Worm (Caenorhabditis elegans) whole organism, L4 larva: ENCODE results near the gene csa-1.

Experiments used
- D1046.2 ChIP-seq: fragments of 200-800 bp; sonication (Bioruptor generic); IDR thresholded peaks from 2 replicates; pipeline ENCODE4 v1.3.6; 2022; ENCODE audit warnings: missing genetic modification characterization, missing compliant biosample characterization
- F37D6.2 ChIP-seq: sonication (generic microtip); optimal IDR thresholded peaks from 2 replicates; lab custom pipeline; 2016; ENCODE audit warnings: mild to moderate bottlenecking, missing genetic modification characterization, missing compliant biosample characterization
- F49E8.2 ChIP-seq: sonication (generic microtip); optimal IDR thresholded peaks from 2 replicates; lab custom pipeline; 2016; ENCODE audit warnings: missing compliant biosample characterization, mild to moderate bottlenecking, missing genetic modification characterization, borderline replicate concordance
- T26A8.4 ChIP-seq: fragments of 200-800 bp; sonication (Bioruptor generic); IDR thresholded peaks from 2 replicates; pipeline ENCODE4 v1.3.6; 2022; ENCODE audit warnings: missing genetic modification characterization, missing compliant biosample characterization
- Y105C5A.15 ChIP-seq: fragments of 200-800 bp; sonication (Bioruptor generic); IDR thresholded peaks from 2 replicates; pipeline ENCODE4 v1.3.6; 2022; ENCODE audit warnings: missing genetic modification characterization, missing compliant biosample characterization
- Y48G9A.11 ChIP-seq: fragments of 200-800 bp; sonication (Bioruptor generic); IDR thresholded peaks from 2 replicates; pipeline ENCODE4 v1.3.6; 2022; ENCODE audit warnings: missing genetic modification reagents, missing genetic modification characterization, missing compliant biosample characterization
- Y75B8A.6 ChIP-seq: fragments of 200-800 bp; sonication (Bioruptor generic); IDR thresholded peaks from 2 replicates; pipeline ENCODE4 v1.3.6; 2022; ENCODE audit warnings: missing genetic modification reagents, missing genetic modification characterization, missing compliant biosample characterization
- aha-1 ChIP-seq: fragments of 150-350 bp; peaks from one replicate; lab custom pipeline; 2014; ENCODE audit warnings: missing biosample characterization, missing genetic modification characterization
- ama-1 ChIP-seq: fragments of 150-350 bp; optimal IDR thresholded peaks from 2 replicates; lab custom pipeline; 2014; ENCODE audit warnings: inconsistent platforms, mixed read lengths
- arid-1 ChIP-seq: fragments of 200-800 bp; sonication (Bioruptor generic); conservative IDR thresholded peaks from 2 replicates; pipeline ENCODE4 v1.3.6; 2022; ENCODE audit warnings: missing genetic modification reagents, missing genetic modification characterization, missing compliant biosample characterization
- attf-4 ChIP-seq: sonication (generic microtip); optimal IDR thresholded peaks from 3 replicates; lab custom pipeline; 2017; ENCODE audit warnings: missing biosample characterization, missing genetic modification characterization
- ceh-20 ChIP-seq: fragments of 200-800 bp; sonication (Bioruptor generic); IDR thresholded peaks from 2 replicates; pipeline ENCODE4 v1.3.6; 2022; ENCODE audit warnings: missing genetic modification reagents, missing genetic modification characterization, missing compliant biosample characterization
- ceh-62 ChIP-seq: sonication (generic microtip); optimal IDR thresholded peaks from 2 replicates; lab custom pipeline; 2017; ENCODE audit warnings: missing biosample characterization, missing genetic modification characterization
- ces-1 ChIP-seq: fragments of 150-350 bp; sonication (generic microtip); optimal IDR thresholded peaks from 4 replicates; lab custom pipeline; 2014; ENCODE audit warnings: missing biosample characterization, missing genetic modification reagents, missing genetic modification characterization
- cey-2 ChIP-seq: sonication (generic microtip); optimal IDR thresholded peaks from 3 replicates; lab custom pipeline; 2017; ENCODE audit warnings: missing genetic modification characterization, mild to moderate bottlenecking, missing compliant biosample characterization, antibody characterized with exemption, borderline replicate concordance; ENCODE audit not compliant: insufficient read depth
- daf-16 ChIP-seq, 3 experiments: sonication (generic microtip); optimal IDR thresholded peaks; 2 replicates each; lab custom pipeline; 2016 to 2017; ENCODE audit warnings: missing genetic modification characterization in 3 of 3, missing genetic modification reagents in 3 of 3, mild to moderate bottlenecking in 2 of 3, missing compliant biosample characterization in 2 of 3, missing biosample characterization in 1 of 3, moderate library complexity in 1 of 3
- daf-19 ChIP-seq: fragments of 200-800 bp; sonication (Bioruptor generic); conservative IDR thresholded peaks from 2 replicates; pipeline ENCODE4 v1.3.6; 2022; ENCODE audit warnings: missing genetic modification characterization, missing compliant biosample characterization
- daf-8 ChIP-seq: fragments of 200-800 bp; sonication (Bioruptor generic); IDR thresholded peaks from 2 replicates; pipeline ENCODE4 v1.3.6; 2022; ENCODE audit warnings: missing genetic modification characterization, missing compliant biosample characterization
- dpl-1 ChIP-seq: fragments of 150-350 bp; optimal IDR thresholded peaks from 2 replicates; lab custom pipeline; 2014; ENCODE audit warnings: missing biosample characterization, missing genetic modification reagents, missing genetic modification characterization
- duxl-1 ChIP-seq: sonication (generic microtip); optimal IDR thresholded peaks from 2 replicates; lab custom pipeline; 2016; ENCODE audit warnings: mild to moderate bottlenecking, missing genetic modification characterization, moderate library complexity, missing compliant biosample characterization; ENCODE audit not compliant: poor library complexity
- egl-27 ChIP-seq: sonication (generic microtip); optimal IDR thresholded peaks from 3 replicates; lab custom pipeline; 2017; ENCODE audit warnings: missing biosample characterization, missing genetic modification reagents, missing genetic modification characterization
- fos-1 ChIP-seq: fragments of 150-350 bp; optimal IDR thresholded peaks from 2 replicates; lab custom pipeline; 2014; ENCODE audit warnings: missing biosample characterization, missing genetic modification characterization
- gei-8 ChIP-seq: fragments of 200-800 bp; sonication (Bioruptor generic); optimal IDR thresholded peaks from 2 replicates; lab custom pipeline; 2018; ENCODE audit warnings: mild to moderate bottlenecking, missing genetic modification characterization, missing compliant biosample characterization
- hif-1 ChIP-seq, 2 experiments: sonication (generic microtip); optimal IDR thresholded peaks; 2 replicates each; lab custom pipeline; 2016 to 2017; ENCODE audit warnings: missing compliant biosample characterization in 2 of 2, missing genetic modification characterization in 2 of 2, missing genetic modification reagents in 2 of 2, missing genotype in 2 of 2, mild to moderate bottlenecking in 1 of 2
- hlh-11 ChIP-seq: fragments of 200-800 bp; sonication (Bioruptor generic); optimal IDR thresholded peaks from 2 replicates; lab custom pipeline; 2018; ENCODE audit warnings: mild to moderate bottlenecking, missing genetic modification characterization, missing compliant biosample characterization
- lin-13 ChIP-seq: fragments of 150-350 bp; optimal IDR thresholded peaks from 2 replicates; lab custom pipeline; 2014; ENCODE audit warnings: missing biosample characterization, missing genetic modification reagents, missing genetic modification characterization
- lir-3 ChIP-seq: sonication (generic microtip); optimal IDR thresholded peaks from 2 replicates; lab custom pipeline; 2016; ENCODE audit warnings: mild to moderate bottlenecking, missing genetic modification characterization, missing compliant biosample characterization
- madf-9 ChIP-seq: fragments of 200-800 bp; sonication (Bioruptor generic); conservative IDR thresholded peaks from 2 replicates; pipeline ENCODE4 v1.3.6; 2022; ENCODE audit warnings: missing genetic modification reagents, missing genetic modification characterization, missing compliant biosample characterization
- mdt-29 ChIP-seq: fragments of 200-800 bp; sonication (Bioruptor generic); IDR thresholded peaks from 2 replicates; pipeline ENCODE4 v1.3.6; 2022; ENCODE audit warnings: missing genetic modification reagents, missing genetic modification characterization, missing compliant biosample characterization
- mep-1 ChIP-seq: fragments of 150-350 bp; sonication (generic microtip); optimal IDR thresholded peaks from 3 replicates; lab custom pipeline; 2014; ENCODE audit warnings: missing biosample characterization, missing genetic modification characterization
- mes-2 ChIP-seq: sonication (generic microtip); optimal IDR thresholded peaks from 2 replicates; lab custom pipeline; 2016; ENCODE audit warnings: missing genotype, mild to moderate bottlenecking, missing genetic modification characterization, missing compliant biosample characterization; ENCODE audit not compliant: poor library complexity, severe bottlenecking
- nhr-102 ChIP-seq: sonication (generic microtip); optimal IDR thresholded peaks from 2 replicates; lab custom pipeline; 2016; ENCODE audit warnings: mild to moderate bottlenecking, missing genetic modification characterization, moderate library complexity, missing compliant biosample characterization
- nhr-111 ChIP-seq: fragments of 200-800 bp; sonication (Bioruptor generic); optimal IDR thresholded peaks from 2 replicates; lab custom pipeline; 2018; ENCODE audit warnings: mild to moderate bottlenecking, missing genetic modification characterization, missing compliant biosample characterization
- nhr-25 ChIP-seq: sonication (generic microtip); optimal IDR thresholded peaks from 2 replicates; lab custom pipeline; 2017; ENCODE audit warnings: missing genetic modification characterization, mild to moderate bottlenecking, missing compliant biosample characterization, antibody characterized with exemption, moderate library complexity, borderline replicate concordance; ENCODE audit not compliant: insufficient read depth
- nhr-28 ChIP-seq: fragments of 150-350 bp; optimal IDR thresholded peaks from 2 replicates; lab custom pipeline; 2014; ENCODE audit warnings: missing biosample characterization, missing genetic modification characterization
- nhr-42 ChIP-seq: fragments of 200-800 bp; sonication (Bioruptor generic); IDR thresholded peaks from 2 replicates; pipeline ENCODE4 v1.3.6; 2022; ENCODE audit warnings: missing genetic modification characterization, missing compliant biosample characterization
- nhr-77 ChIP-seq: fragments of 150-350 bp; optimal IDR thresholded peaks from 2 replicates; lab custom pipeline; 2014; ENCODE audit warnings: missing biosample characterization, missing genetic modification characterization
- pha-4 ChIP-seq, 2 experiments: fragments of 150-350 bp in 1 of 2; fragments of 200-800 bp in 1 of 2; sonication (Bioruptor generic) in 1 of 2; IDR thresholded peaks in 1 of 2; optimal IDR thresholded peaks in 1 of 2; 2 replicates each; pipeline versions ENCODE4 v1.3.6 to Lab custom; 2014 to 2022; ENCODE audit warnings: missing genetic modification characterization in 2 of 2, missing genetic modification reagents in 2 of 2, missing biosample characterization in 1 of 2, missing compliant biosample characterization in 1 of 2
- php-3 ChIP-seq: fragments of 200-800 bp; sonication (Bioruptor generic); IDR thresholded peaks from 2 replicates; pipeline ENCODE4 v1.3.6; 2022; ENCODE audit warnings: missing genetic modification reagents, missing genetic modification characterization, missing compliant biosample characterization
- skn-1 ChIP-seq: fragments of 150-350 bp; optimal IDR thresholded peaks from 2 replicates; lab custom pipeline; 2014; ENCODE audit warnings: missing biosample characterization, missing genetic modification characterization
- unc-39 ChIP-seq: sonication (generic microtip); optimal IDR thresholded peaks from 2 replicates; lab custom pipeline; 2017; ENCODE audit warnings: missing biosample characterization, missing genetic modification characterization
- unc-62 ChIP-seq, 3 experiments: fragments of 150-350 bp in 1 of 3; sonication (generic microtip); optimal IDR thresholded peaks in 2 of 3; peaks in 1 of 3; 1 replicate in 1 of 3; 2 replicates in 2 of 3; lab custom pipeline; 2014 to 2017; ENCODE audit warnings: missing biosample characterization in 3 of 3, missing genetic modification characterization in 3 of 3, missing genetic modification reagents in 3 of 3, missing genotype in 1 of 3
- zfp-2 ChIP-seq: sonication (generic microtip); optimal IDR thresholded peaks from 2 replicates; lab custom pipeline; 2016; ENCODE audit warnings: mild to moderate bottlenecking, missing genetic modification characterization, missing compliant biosample characterization
- zfp-3 ChIP-seq: fragments of 200-800 bp; sonication (Bioruptor generic); conservative IDR thresholded peaks from 2 replicates; pipeline ENCODE4 v1.3.6; 2022; ENCODE audit warnings: missing genetic modification reagents, missing genetic modification characterization, missing compliant biosample characterization
- zip-11 ChIP-seq: fragments of 200-800 bp; sonication (Bioruptor generic); IDR thresholded peaks from 2 replicates; pipeline ENCODE4 v1.3.6; 2022; ENCODE audit warnings: missing genetic modification characterization, missing compliant biosample characterization
- ztf-11 ChIP-seq: fragments of 150-350 bp; optimal IDR thresholded peaks from 2 replicates; lab custom pipeline; 2014; ENCODE audit warnings: missing biosample characterization, missing genetic modification characterization
- ztf-7 ChIP-seq: fragments of 150-350 bp; optimal IDR thresholded peaks from 2 replicates; lab custom pipeline; 2014; ENCODE audit warnings: missing biosample characterization, missing genetic modification characterization

csa-1 gene

DNA sequence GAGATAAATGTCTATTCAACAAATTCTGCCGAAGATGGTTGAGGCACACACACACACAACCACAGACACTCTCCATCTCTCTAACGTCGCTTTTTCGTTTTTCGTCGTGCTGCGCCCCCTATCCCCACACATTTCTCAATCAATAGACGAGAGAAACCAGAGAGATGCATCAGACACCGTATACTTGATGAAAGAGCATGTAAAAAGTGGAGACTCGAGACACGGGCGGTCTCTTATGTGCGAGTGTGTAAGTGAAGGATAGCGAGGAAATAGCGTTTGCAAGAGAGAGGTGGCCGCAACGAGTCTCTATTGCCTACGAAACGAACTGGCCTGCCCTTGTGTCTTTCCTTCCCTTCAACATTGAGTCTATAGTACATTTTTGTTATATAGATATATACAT lies 36.7 kb downstream of the csa-1 start (continued):
- TF ChIP-seq Y105C5A.15, result no peak
- TF ChIP-seq dpl-1, result peak; percentile 62
- peak; percentile 69 for TF ChIP-seq duxl-1 (tag; lab: Kevin White, UChicago)
- TF ChIP-seq zip-11, result 0 out of 2 replicates have a peak, but pooled peaks have one; percentile 19
- peak; percentile 66 for TF ChIP-seq ztf-7 (tag; lab: Kevin White, UChicago)
- TF ChIP-seq nhr-25 (tag; lab: Kevin White, UChicago), result peak; percentile 90
- TF ChIP-seq ceh-20 (GFP tag; lab: Robert Waterston, UW), result peak; percentile 45; the same call in 1 of the 2 replicates
- TF ChIP-seq fos-1, result peak; percentile 35
- TF ChIP-seq mdt-29 (GFP tag; lab: Robert Waterston, UW), result peak; percentile 63; the same call in 1 of the 2 replicates
- TF ChIP-seq skn-1, result no peak
- TF ChIP-seq zfp-2 (tag; lab: Kevin White, UChicago), result no peak
- no peak for TF ChIP-seq nhr-111
- peak; percentile 62; the same call in 1 of the 2 replicates for TF ChIP-seq arid-1
- peak; percentile 80 for TF ChIP-seq F37D6.2 (tag; lab: Kevin White, UChicago)
- TF ChIP-seq unc-39 (tag; lab: Kevin White, UChicago), result no peak
- peak; percentile 81; the same call in 1 of the 2 replicates for TF ChIP-seq nhr-42 (GFP tag; lab: Robert Waterston, UW)
- TF ChIP-seq D1046.2 (GFP tag; lab: Robert Waterston, UW), result 0 out of 2 replicates have a peak, but pooled peaks have one; percentile 42
- 0 out of 2 replicates have a peak, but pooled peaks have one; percentile 23 for TF ChIP-seq madf-9 (GFP tag; lab: Robert Waterston, UW)
- TF ChIP-seq mes-2 (tag; lab: Kevin White, UChicago), result peak; percentile 83
- no peak for TF ChIP-seq egl-27 (tag; lab: Kevin White, UChicago)
- TF ChIP-seq cey-2 (tag; lab: Kevin White, UChicago), result peak; percentile 67
- peak; percentile 71; the same call in 1 of the 2 replicates for TF ChIP-seq zfp-3 (GFP tag; lab: Robert Waterston, UW)
- peak; percentile 46 to 86 for TF ChIP-seq hif-1 (tag; optimal IDR thresholded peaks at IDR 0.05; lab: Kevin White, UChicago)
- TF ChIP-seq ztf-11 (tag; lab: Kevin White, UChicago), result no peak
- TF ChIP-seq F49E8.2 (tag; lab: Kevin White, UChicago), result no peak
- no peak for TF ChIP-seq ceh-62 (tag; lab: Kevin White, UChicago)
- TF ChIP-seq nhr-102 (tag; lab: Kevin White, UChicago), result peak; percentile 59
- TF ChIP-seq lir-3, result peak; percentile 31
- no peak for TF ChIP-seq Y48G9A.11
- TF ChIP-seq lin-13 (GFP tag; lab: Kevin White, UChicago), result peak; percentile 90
- no peak for TF ChIP-seq ces-1 (GFP tag; lab: Kevin White, UChicago)
- TF ChIP-seq, all 104 proteins: peak for 67

DNA sequence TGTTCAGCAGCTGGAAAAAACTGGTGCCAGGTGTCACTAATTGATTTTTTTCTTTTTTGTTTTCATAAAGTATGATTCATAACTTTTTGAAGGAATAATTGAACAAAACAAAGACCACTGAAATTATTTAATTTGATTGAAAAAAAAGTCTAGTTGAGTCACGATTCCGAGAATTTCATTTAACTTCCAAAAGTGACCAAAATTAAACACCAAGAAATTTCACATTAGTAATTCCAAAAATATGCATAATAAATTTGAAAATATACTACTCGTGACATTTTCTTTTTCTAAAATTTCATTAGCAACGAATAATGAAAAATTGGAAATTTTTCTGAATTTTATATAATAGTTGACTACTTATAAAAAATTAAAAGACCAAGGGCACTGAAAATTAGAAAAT lies 37.5 kb downstream of the csa-1 start:
- TF ChIP-seq unc-62 (GFP tag; optimal IDR thresholded peaks at IDR 0.05 in 1 of 2; lab: Kevin White, UChicago) (peak in 1 of 2 experiments; percentile 96), unc-62 (tag; optimal IDR thresholded peaks at IDR 0.05; lab: Kevin White, UChicago) (no peak), attf-4 (tag; lab: Kevin White, UChicago) (no peak), aha-1 (tag; lab: Kevin White, UChicago) (peak; percentile 93)

DNA sequence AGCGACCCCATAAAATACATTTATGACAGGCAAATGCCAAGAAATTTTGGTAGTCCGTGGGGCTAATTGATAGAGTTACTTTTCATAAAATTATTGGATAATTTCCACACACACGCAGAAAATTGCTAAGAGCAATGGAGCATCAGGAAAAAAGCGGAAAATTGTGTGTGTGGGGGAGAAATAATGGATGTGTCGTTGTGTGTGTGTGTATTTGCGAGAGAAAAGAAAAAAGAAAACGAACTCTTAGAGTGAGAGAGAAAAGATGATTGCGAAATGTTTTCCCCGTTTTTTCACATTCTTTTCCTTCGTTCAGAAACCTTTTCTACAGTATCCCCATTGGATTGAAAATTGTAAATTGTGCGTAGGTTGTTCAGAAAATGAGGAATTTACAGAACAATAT lies 37.9 kb downstream of the csa-1 start:
- TF ChIP-seq Y75B8A.6, result no peak; the same call in 1 of the 2 replicates
- no peak for TF ChIP-seq php-3 (GFP tag; lab: Robert Waterston, UW)
- TF ChIP-seq pha-4 (GFP tag; IDR thresholded peaks at IDR 0.05; lab: Robert Waterston, UW), result no peak
- no peak for TF ChIP-seq pha-4 (tag; optimal IDR thresholded peaks at IDR 0.05; lab: Kevin White, UChicago)
- TF ChIP-seq hif-1 (tag; optimal IDR thresholded peaks at IDR 0.05; lab: Kevin White, UChicago), result peak in 1 of 2 experiments; percentile 53
- peak; percentile 59 for TF ChIP-seq mep-1 (tag; lab: Kevin White, UChicago)
- TF ChIP-seq T26A8.4, result no peak
- TF ChIP-seq daf-8 (GFP tag; lab: Robert Waterston, UW), result no peak
- peak; percentile 57 for TF ChIP-seq nhr-28
- TF ChIP-seq hlh-11 (tag; lab: Kevin White, UChicago), result peak; percentile 37
- TF ChIP-seq gei-8 (GFP tag; lab: Kevin White, UChicago), result peak; percentile 6
- no peak for TF ChIP-seq daf-19 (GFP tag; lab: Robert Waterston, UW)
- peak; percentile 1 for TF ChIP-seq ama-1 (lab: Kevin White, UChicago)
- TF ChIP-seq daf-16 (GFP tag; optimal IDR thresholded peaks at IDR 0.05; lab: Kevin White, UChicago), result no peak
- peak; percentile 8 for TF ChIP-seq daf-16 (tag; optimal IDR thresholded peaks at IDR 0.05; lab: Kevin White, UChicago)
- TF ChIP-seq nhr-77 (tag; lab: Kevin White, UChicago), result peak; percentile 52
- TF ChIP-seq zfp-3 (GFP tag; lab: Robert Waterston, UW), result no peak
